Fruit fly (Drosophila melanogaster): Measurements from ENCODE around the gene Ype.

Ype gene

DNA sequence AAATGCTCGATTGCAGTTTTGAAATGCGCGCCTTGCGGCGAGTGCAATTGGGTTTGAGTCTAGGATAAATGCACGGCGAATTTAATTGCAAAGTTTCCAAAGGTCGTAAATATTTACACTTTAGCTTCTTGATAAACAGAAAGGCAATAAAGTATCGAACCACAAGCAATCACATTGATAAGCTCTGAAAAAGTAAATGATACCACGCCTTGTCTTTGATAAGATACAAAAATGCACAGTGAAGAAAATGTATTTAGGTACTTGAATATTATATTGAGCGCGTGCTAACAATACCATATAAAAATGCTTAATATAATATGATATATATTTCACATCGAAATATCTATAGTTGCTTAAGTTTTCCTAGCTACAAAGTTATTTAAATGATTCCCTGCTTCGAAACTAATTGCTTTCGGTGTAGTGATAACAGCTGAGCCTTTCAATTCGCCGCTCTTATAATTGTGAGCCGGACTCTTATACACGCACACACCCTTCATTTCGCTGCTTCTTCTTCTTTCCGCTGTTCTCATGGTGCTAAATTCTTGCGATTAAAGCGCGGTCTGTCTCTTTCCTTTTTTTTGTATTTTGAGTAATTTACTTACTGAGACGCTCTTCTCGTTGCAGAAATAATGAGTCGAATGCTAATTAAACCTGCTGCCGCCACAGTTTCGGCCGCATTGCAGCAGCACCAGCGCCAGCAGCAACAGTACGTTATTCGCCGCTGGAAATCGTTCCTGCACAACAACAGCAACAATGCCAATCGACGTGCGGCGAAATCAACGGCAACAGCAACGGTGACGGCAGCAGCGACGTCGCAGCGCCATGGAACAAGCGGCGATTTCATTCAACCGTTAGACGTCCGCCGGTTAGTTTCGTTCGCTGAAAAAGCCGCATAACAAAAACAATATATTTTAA lies 13.7 kb downstream of the Ype start (continued):
- peak; percentile 84 for TF ChIP-seq CG30403 (GFP tag; optimal IDR thresholded peaks at IDR 0.05)
- TF ChIP-seq CG12769 (tag; optimal IDR thresholded peaks at IDR 0.05) = peak; percentile 23
- peak; percentile 42 for TF ChIP-seq CG15601 (tag; optimal IDR thresholded peaks at IDR 0.05)
- peak in 1 of 2 experiments; percentile 24 for TF ChIP-seq Pdp1 (GFP tag; optimal IDR thresholded peaks at IDR 0.05)
- peak; percentile 87 for TF ChIP-seq Meics (GFP tag; optimal IDR thresholded peaks at IDR 0.05)
- TF ChIP-seq CG8478 (optimal IDR thresholded peaks at IDR 0.05) = no peak
- TF ChIP-seq crc (GFP tag; optimal IDR thresholded peaks at IDR 0.05) = no peak
- TF ChIP-seq Sry-δ (GFP tag; optimal IDR thresholded peaks at IDR 0.05) = no peak
- 0 out of 2 replicates have a peak, but pooled peaks have one; percentile 41 for TF ChIP-seq Nf-YA (GFP tag; IDR thresholded peaks at IDR 0.05)
- peak; percentile 93 for TF ChIP-seq CG12391 (tag; optimal IDR thresholded peaks at IDR 0.05)
- peak; percentile 84 for TF ChIP-seq CG6254 (GFP tag; optimal IDR thresholded peaks at IDR 0.05)
- peak; percentile 80 for TF ChIP-seq Awh (GFP tag; IDR thresholded peaks at IDR 0.05)
- TF ChIP-seq Usf (GFP tag; optimal IDR thresholded peaks at IDR 0.05) = no peak
- TF ChIP-seq CG9876 (GFP tag; optimal IDR thresholded peaks at IDR 0.05) = no peak
- peak; percentile 80 for TF ChIP-seq CG31441 (GFP tag; IDR thresholded peaks at IDR 0.05)
- peak; percentile 72 for TF ChIP-seq CG18764 (GFP tag; optimal IDR thresholded peaks at IDR 0.05)
- TF ChIP-seq gsb (GFP tag; IDR thresholded peaks at IDR 0.05) = peak; percentile 72
- TF ChIP-seq mirr (GFP tag; optimal IDR thresholded peaks at IDR 0.05) = peak; percentile 50
- TF ChIP-seq CG10366 (GFP tag; IDR thresholded peaks at IDR 0.05) = peak; percentile 78
- 0 out of 2 replicates have a peak, but pooled peaks have one; percentile 29 for TF ChIP-seq sens-2 (GFP tag; IDR thresholded peaks at IDR 0.05)
- TF ChIP-seq zfh2 (GFP tag; optimal IDR thresholded peaks at IDR 0.05) = peak; percentile 32
- peak; percentile 56; the same call in 1 of the 3 replicates for TF ChIP-seq Mrtf (GFP tag; IDR thresholded peaks at IDR 0.05)
- peak; percentile 58 for TF ChIP-seq Vsx1 (GFP tag; optimal IDR thresholded peaks at IDR 0.05)
- peak; percentile 18 for TF ChIP-seq ab (GFP tag; optimal IDR thresholded peaks at IDR 0.05)
- TF ChIP-seq BtbVII (GFP tag; optimal IDR thresholded peaks at IDR 0.05) = peak; percentile 80
- peak; percentile 88 for TF ChIP-seq grau (tag; optimal IDR thresholded peaks at IDR 0.05)
- peak; percentile 50 for TF ChIP-seq CG10431 (GFP tag; optimal IDR thresholded peaks at IDR 0.05)
- peak; percentile 85 for TF ChIP-seq CG18619 (GFP tag; optimal IDR thresholded peaks at IDR 0.05)
- no peak for TF ChIP-seq Ets97D (GFP tag; optimal IDR thresholded peaks at IDR 0.05)
- TF ChIP-seq br (optimal IDR thresholded peaks at IDR 0.05) = no peak
- TF ChIP-seq psq (GFP tag; optimal IDR thresholded peaks at IDR 0.05) = peak; percentile 14
- peak; percentile 74; the same call in 1 of the 3 replicates for TF ChIP-seq ken (GFP tag; IDR thresholded peaks at IDR 0.05)
- peak; percentile 56 for TF ChIP-seq CG1233 (GFP tag; optimal IDR thresholded peaks at IDR 0.05)
- peak; percentile 81 for TF ChIP-seq CG17328 (GFP tag; IDR thresholded peaks at IDR 0.05)
- TF ChIP-seq ttk (GFP tag; IDR thresholded peaks at IDR 0.05) = peak; percentile 81
- peak; percentile 29 for TF ChIP-seq Bteb2 (GFP tag; optimal IDR thresholded peaks at IDR 0.05)
- TF ChIP-seq E2f2 (GFP tag; IDR thresholded peaks at IDR 0.05) = peak; percentile 85
- TF ChIP-seq pb (GFP tag; optimal IDR thresholded peaks at IDR 0.05) = no peak
- peak; percentile 91 for TF ChIP-seq sens (GFP tag)
- TF ChIP-seq NC2α (GFP tag; optimal IDR thresholded peaks at IDR 0.05) = no peak
- TF ChIP-seq Poxn (GFP tag; IDR thresholded peaks at IDR 0.05) = no peak
- no peak for TF ChIP-seq aop (GFP tag; IDR thresholded peaks at IDR 0.05)
- TF ChIP-seq CG7786 (GFP tag; optimal IDR thresholded peaks at IDR 0.05) = peak; percentile 43
- 0 out of 2 replicates have a peak, but pooled peaks have one; percentile 34 for TF ChIP-seq Lim3 (GFP tag; IDR thresholded peaks at IDR 0.05)
- TF ChIP-seq fd64A (GFP tag; optimal IDR thresholded peaks at IDR 0.05) = peak; percentile 32
- peak; percentile 93 for TF ChIP-seq row (GFP tag; IDR thresholded peaks at IDR 0.05)
- no peak for TF ChIP-seq CG1832 (GFP tag; optimal IDR thresholded peaks at IDR 0.05)
- peak; percentile 18 for TF ChIP-seq CG8089 (GFP tag; optimal IDR thresholded peaks at IDR 0.05)
- TF ChIP-seq Aef1 (GFP tag; IDR thresholded peaks at IDR 0.05) = peak; percentile 76
- no peak for TF ChIP-seq kay (GFP tag; optimal IDR thresholded peaks at IDR 0.05)
